Fruit fly (Drosophila melanogaster) whole organism, pupa: ENCODE data around the gene CG17778.

Source experiments
- CG10348 ChIP-seq: fragments of 200-800 bp; sonication (Bioruptor generic); IDR thresholded peaks from 2 replicates; pipeline ENCODE4 v1.3.6; 2022; ENCODE audit warnings: missing biosample characterization, missing genetic modification characterization
- CG12605 ChIP-seq: fragments of 200-800 bp; sonication (Bioruptor generic); IDR thresholded peaks from 2 replicates; pipeline ENCODE4 v1.3.6; 2022; ENCODE audit warnings: missing biosample characterization, missing genetic modification characterization
- CG13204 ChIP-seq: fragments of 200-800 bp; sonication (Bioruptor generic); optimal IDR thresholded peaks from 2 replicates; lab custom pipeline; 2018; ENCODE audit warnings: missing biosample characterization, mild to moderate bottlenecking, missing genetic modification characterization, moderate library complexity
- CG14655 ChIP-seq: fragments of 200-800 bp; sonication (Bioruptor generic); optimal IDR thresholded peaks from 3 replicates; lab custom pipeline; 2017; ENCODE audit warnings: mild to moderate bottlenecking, missing biosample characterization, missing genetic modification reagents, missing genetic modification characterization
- CG17806 ChIP-seq: fragments of 200-800 bp; sonication (Bioruptor generic); optimal IDR thresholded peaks from 2 replicates; lab custom pipeline; 2018; ENCODE audit warnings: missing biosample characterization, mild to moderate bottlenecking, missing genetic modification characterization, moderate library complexity
- CG32121 ChIP-seq: fragments of 200-800 bp; sonication (Bioruptor generic); IDR thresholded peaks from 2 replicates; pipeline ENCODE4 v1.3.6; 2022; ENCODE audit warnings: missing biosample characterization, missing genetic modification characterization
- CG34367 ChIP-seq: fragments of 200-800 bp; sonication (Bioruptor generic); optimal IDR thresholded peaks from 2 replicates; lab custom pipeline; 2018; ENCODE audit warnings: missing biosample characterization, mild to moderate bottlenecking, missing genetic modification characterization
- CG4496 ChIP-seq: fragments of 200-800 bp; sonication (Bioruptor generic); IDR thresholded peaks from 3 replicates; pipeline ENCODE4 v1.3.6; 2022; ENCODE audit warnings: missing biosample characterization, missing genetic modification characterization
- CG8159 ChIP-seq: fragments of 200-800 bp; sonication (Bioruptor generic); optimal IDR thresholded peaks from 3 replicates; lab custom pipeline; 2018; ENCODE audit warnings: missing biosample characterization, mild to moderate bottlenecking, missing genetic modification characterization, moderate library complexity
- CG8301 ChIP-seq: fragments of 200-800 bp; sonication (Bioruptor generic); optimal IDR thresholded peaks from 2 replicates; lab custom pipeline; 2018; ENCODE audit warnings: missing biosample characterization, mild to moderate bottlenecking, missing genetic modification characterization
- CG9948 ChIP-seq: fragments of 200-800 bp; sonication (Bioruptor generic); optimal IDR thresholded peaks from 2 replicates; lab custom pipeline; 2018; ENCODE audit warnings: missing biosample characterization, mild to moderate bottlenecking, missing genetic modification characterization, moderate library complexity
- D1 ChIP-seq: fragments of 200-800 bp; sonication (Bioruptor generic); optimal IDR thresholded peaks from 2 replicates; lab custom pipeline; 2018; ENCODE audit warnings: missing biosample characterization, mild to moderate bottlenecking, missing genetic modification characterization, moderate library complexity
- EcR ChIP-seq: fragments of 200-800 bp; sonication (Bioruptor generic); optimal IDR thresholded peaks from 3 replicates; lab custom pipeline; 2019; ENCODE audit warnings: missing biosample characterization, missing genetic modification characterization, mild to moderate bottlenecking, moderate library complexity, missing genetic modification reagents
- Ets98B ChIP-seq: fragments of 200-800 bp; sonication (Bioruptor generic); IDR thresholded peaks from 2 replicates; pipeline ENCODE4 v1.3.6; 2022; ENCODE audit warnings: missing biosample characterization, missing genetic modification characterization
- Pif1A ChIP-seq: fragments of 200-800 bp; sonication (Bioruptor generic); optimal IDR thresholded peaks from 3 replicates; lab custom pipeline; 2016; ENCODE audit warnings: missing biosample characterization, missing genetic modification characterization
- Pif1B ChIP-seq: fragments of 200-800 bp; sonication (Bioruptor generic); optimal IDR thresholded peaks from 3 replicates; lab custom pipeline; 2016; ENCODE audit warnings: missing biosample characterization, missing genetic modification characterization
- Snoo ChIP-seq: fragments of 200-800 bp; sonication (Bioruptor generic); optimal IDR thresholded peaks from 3 replicates; lab custom pipeline; 2017; ENCODE audit warnings: missing biosample characterization, mild to moderate bottlenecking, missing genetic modification characterization, inconsistent platforms
- fd96Ca ChIP-seq: fragments of 200-800 bp; sonication (Bioruptor generic); IDR thresholded peaks from 3 replicates; pipeline ENCODE4 v1.3.6; 2022; ENCODE audit warnings: missing biosample characterization, missing genetic modification characterization
- gl ChIP-seq: fragments of 200-800 bp; sonication (Bioruptor generic); optimal IDR thresholded peaks from 2 replicates; lab custom pipeline; 2018; ENCODE audit warnings: missing biosample characterization, mild to moderate bottlenecking, missing genetic modification characterization
- rn ChIP-seq: fragments of 200-800 bp; sonication (Bioruptor generic); IDR thresholded peaks from 2 replicates; pipeline ENCODE4 v1.3.6; 2022; ENCODE audit warnings: missing biosample characterization, missing genetic modification characterization

CG17778 gene

DNA sequence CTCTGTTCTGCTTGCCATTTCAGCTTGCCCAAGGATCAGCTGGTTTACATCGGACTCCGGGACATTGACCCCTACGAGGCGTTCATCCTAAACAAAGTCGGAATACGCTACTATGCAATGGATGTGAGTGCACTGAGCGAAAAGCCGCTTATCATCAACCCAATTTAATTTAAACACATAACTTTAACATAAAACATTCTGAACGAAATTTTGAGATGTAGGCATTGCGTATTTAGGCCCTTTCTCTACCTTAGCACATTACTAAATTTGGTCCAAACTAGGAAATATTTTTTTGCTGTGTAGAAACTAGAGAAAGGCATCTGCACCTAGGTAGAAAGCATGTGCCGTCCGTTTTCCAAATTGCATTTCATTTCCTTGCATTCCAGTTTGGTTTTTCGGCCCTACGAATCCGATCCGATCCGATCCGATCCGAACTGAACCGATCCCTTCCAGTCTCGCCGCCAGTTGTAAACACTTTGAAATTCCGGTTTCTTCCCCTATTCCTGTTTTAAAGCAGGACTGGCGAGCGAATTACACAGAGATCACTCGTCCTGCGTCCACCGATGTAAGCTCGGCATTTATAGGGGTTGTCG, 32.2 kb downstream of the CG17778 start:
- TF ChIP-seq CG32121 (GFP tag; lab: Robert Waterston, UW) (no peak), D1 (tag; lab: Kevin White, UChicago) (no peak), Pif1B (GFP tag; lab: Kevin White, UChicago) (no peak), CG12605 (GFP tag; lab: Robert Waterston, UW) (no peak), Snoo (no peak)

DNA sequence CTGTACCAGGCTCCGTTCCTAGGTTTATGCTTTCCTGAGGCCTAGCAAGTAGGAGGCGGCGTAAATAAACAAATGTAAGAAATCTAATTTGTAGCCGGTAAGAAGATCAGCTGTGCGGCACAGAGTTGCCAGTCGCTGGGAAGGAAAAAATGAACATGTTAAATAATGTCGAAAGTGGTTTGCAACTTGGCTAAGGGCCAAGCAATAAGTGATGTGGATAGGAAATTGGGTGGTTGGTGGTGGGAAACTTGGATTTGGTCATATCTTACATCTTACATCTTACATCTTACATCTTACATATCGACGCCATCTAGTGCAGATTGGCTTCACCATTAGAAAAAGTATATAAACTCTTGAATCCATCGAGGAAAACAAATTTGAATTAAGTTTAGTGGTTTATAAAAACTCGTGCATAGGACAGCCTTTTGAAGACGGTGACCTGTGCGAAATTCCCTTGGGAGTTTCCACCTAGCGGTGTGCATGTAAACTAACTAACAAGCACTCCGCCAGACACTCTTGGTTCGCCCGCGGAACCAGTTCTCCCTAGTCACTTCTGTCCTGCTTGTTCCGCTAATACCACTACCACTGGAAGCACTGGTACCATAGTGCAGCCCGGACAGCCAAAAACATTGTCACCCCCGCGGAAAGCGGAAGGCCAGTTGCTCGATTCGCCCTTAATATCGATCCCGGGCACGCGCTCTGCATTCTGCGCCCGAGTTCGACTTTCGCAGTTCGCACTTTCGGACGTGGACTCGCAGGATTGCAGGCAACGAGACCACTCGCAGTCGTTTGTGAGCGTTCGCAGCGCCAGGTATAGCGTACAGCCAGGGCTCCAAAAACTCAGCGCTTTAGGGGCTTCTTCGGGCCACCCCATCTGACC, 35.5 kb downstream of the CG17778 start, which contains the start of the genes CG4293 and Appl:
Gene CG4293 (minus strand): TSS at position 568 of the 880 bp plus-strand sequence.
Gene Appl (plus strand): TSS at position 778 of the 880 bp plus-strand sequence.
- no peak for TF ChIP-seq Ets98B (GFP tag; lab: Robert Waterston, UW)
- TF ChIP-seq CG9948 (tag; lab: Kevin White, UChicago): no peak
- no peak for TF ChIP-seq CG4496 (GFP tag; lab: Robert Waterston, UW)
- TF ChIP-seq CG13204 (GFP tag; lab: Kevin White, UChicago): no peak
- no peak for TF ChIP-seq Pif1A (GFP tag; lab: Kevin White, UChicago)
- TF ChIP-seq Snoo: no peak
- no peak for TF ChIP-seq gl (tag; lab: Kevin White, UChicago)
- no peak for TF ChIP-seq CG8301
- TF ChIP-seq CG34367 (tag; lab: Kevin White, UChicago): no peak
- no peak for TF ChIP-seq CG32121 (GFP tag; lab: Robert Waterston, UW)
- TF ChIP-seq CG12605 (GFP tag; lab: Robert Waterston, UW): no peak
- no peak for TF ChIP-seq CG14655
- TF ChIP-seq CG10348: no peak
- no peak for TF ChIP-seq CG8159 (tag; lab: Kevin White, UChicago)

DNA sequence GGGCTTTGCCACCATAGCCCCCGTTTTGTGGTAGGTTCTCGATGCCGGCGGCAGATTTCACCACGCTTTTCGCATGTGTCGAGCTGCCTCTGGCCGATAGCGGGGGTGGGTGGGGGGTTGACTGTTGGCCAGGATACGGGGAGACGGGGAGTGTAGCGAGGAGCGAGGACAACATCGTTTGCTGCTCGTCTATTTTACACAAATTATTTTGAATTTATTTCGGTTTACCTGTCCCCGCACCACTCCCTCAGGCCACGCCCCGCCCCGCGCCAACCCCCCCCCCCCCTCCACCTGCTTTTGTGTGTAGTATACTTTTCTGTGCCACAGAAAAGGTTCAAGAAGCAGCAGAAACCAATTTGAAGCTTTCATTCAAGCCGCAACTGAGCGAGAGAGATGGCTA, 47.7 kb downstream of the CG17778 start:
- TF ChIP-seq CG17806 (tag; lab: Kevin White, UChicago) (no peak), EcR (GFP tag; lab: Kevin White, UChicago) (no peak), CG13204 (GFP tag; lab: Kevin White, UChicago) (no peak), CG10348 (no peak), gl (tag; lab: Kevin White, UChicago) (no peak), rn (no peak), Snoo (no peak), CG12605 (GFP tag; lab: Robert Waterston, UW) (no peak), D1 (tag; lab: Kevin White, UChicago) (no peak), Pif1B (GFP tag; lab: Kevin White, UChicago) (no peak), CG8159 (tag; lab: Kevin White, UChicago) (no peak), fd96Ca (GFP tag; lab: Robert Waterston, UW) (no peak), CG4496 (GFP tag; lab: Robert Waterston, UW) (no peak), CG14655 (no peak)
